Fruit fly (Drosophila melanogaster) whole organism, prepupa: ENCODE data around the gene Dip-B.

Experiments
- Blimp-1 ChIP-seq: fragments of 200-800 bp; sonication (Bioruptor generic); optimal IDR thresholded peaks from 3 replicates; lab custom pipeline; 2017; ENCODE audit warnings: missing biosample characterization, missing genetic modification characterization, mild to moderate bottlenecking, moderate library complexity, missing genetic modification reagents
- CG10631 ChIP-seq: fragments of 200-800 bp; sonication (Bioruptor generic); optimal IDR thresholded peaks from 2 replicates; lab custom pipeline; 2016; ENCODE audit warnings: missing biosample characterization, missing genetic modification characterization
- CG10669 ChIP-seq: fragments of 200-800 bp; sonication (Bioruptor generic); optimal IDR thresholded peaks from 3 replicates; lab custom pipeline; 2018; ENCODE audit warnings: missing biosample characterization, mild to moderate bottlenecking, missing genetic modification characterization, moderate library complexity
- CG11294 ChIP-seq: fragments of 200-800 bp; sonication (Bioruptor generic); IDR thresholded peaks from 2 replicates; pipeline ENCODE4 v1.3.6; 2022; ENCODE audit warnings: missing biosample characterization, missing genetic modification characterization
- CG11762 ChIP-seq: fragments of 200-800 bp; sonication (Bioruptor generic); optimal IDR thresholded peaks from 3 replicates; lab custom pipeline; 2016; ENCODE audit warnings: missing biosample characterization, missing genetic modification characterization; ENCODE audit not compliant: insufficient read depth
- CG11902 ChIP-seq: fragments of 200-800 bp; sonication (Bioruptor generic); optimal IDR thresholded peaks from 3 replicates; lab custom pipeline; 2016; ENCODE audit warnings: missing biosample characterization, missing genetic modification characterization
- CG15336 ChIP-seq: fragments of 200-800 bp; sonication (Bioruptor generic); IDR thresholded peaks from 2 replicates; pipeline ENCODE4 v1.3.6; 2022; ENCODE audit warnings: missing biosample characterization, missing genetic modification characterization
- CG1621 ChIP-seq: fragments of 200-800 bp; sonication (Bioruptor generic); optimal IDR thresholded peaks from 3 replicates; lab custom pipeline; 2018; ENCODE audit warnings: missing biosample characterization, mild to moderate bottlenecking, missing genetic modification characterization
- CG3032 ChIP-seq: fragments of 200-800 bp; optimal IDR thresholded peaks from 2 replicates; lab custom pipeline; 2019; ENCODE audit warnings: missing biosample characterization, mild to moderate bottlenecking, missing genetic modification characterization, moderate library complexity
- CG31627 ChIP-seq: fragments of 200-800 bp; sonication (Bioruptor generic); optimal IDR thresholded peaks from 3 replicates; lab custom pipeline; 2016; ENCODE audit warnings: missing biosample characterization, missing genetic modification characterization
- CG34406 ChIP-seq: fragments of 200-800 bp; sonication (Bioruptor generic); optimal IDR thresholded peaks from 3 replicates; lab custom pipeline; 2016; ENCODE audit warnings: missing biosample characterization, missing genetic modification characterization
- CG3919 ChIP-seq: fragments of 200-800 bp; sonication (Bioruptor generic); optimal IDR thresholded peaks from 3 replicates; lab custom pipeline; 2016; ENCODE audit warnings: missing biosample characterization, missing genetic modification characterization
- CG4318 ChIP-seq: fragments of 200-800 bp; sonication (Bioruptor generic); optimal IDR thresholded peaks from 3 replicates; lab custom pipeline; 2017; ENCODE audit warnings: missing biosample characterization, mild to moderate bottlenecking, missing genetic modification characterization
- CG6276 ChIP-seq: fragments of 200-800 bp; sonication (Bioruptor generic); optimal IDR thresholded peaks from 2 replicates; lab custom pipeline; 2017; ENCODE audit warnings: missing biosample characterization, mild to moderate bottlenecking, missing genetic modification characterization
- CG6792 ChIP-seq: fragments of 200-800 bp; sonication (Bioruptor generic); optimal IDR thresholded peaks from 3 replicates; lab custom pipeline; 2016; ENCODE audit warnings: missing biosample characterization, missing genetic modification characterization
- CG6808 ChIP-seq: fragments of 200-800 bp; sonication (Bioruptor generic); optimal IDR thresholded peaks from 3 replicates; lab custom pipeline; 2017; ENCODE audit warnings: missing biosample characterization, missing genetic modification characterization, mild to moderate bottlenecking, moderate library complexity, missing genetic modification reagents
- CG6854 ChIP-seq: fragments of 200-800 bp; sonication (Bioruptor generic); optimal IDR thresholded peaks from 2 replicates; lab custom pipeline; 2017; ENCODE audit warnings: missing biosample characterization, mild to moderate bottlenecking, missing genetic modification characterization
- CG7368 ChIP-seq: fragments of 200-800 bp; sonication (Bioruptor generic); optimal IDR thresholded peaks from 3 replicates; lab custom pipeline; 2016; ENCODE audit warnings: missing biosample characterization, missing genetic modification characterization
- CG8632 ChIP-seq: fragments of 200-800 bp; sonication (Bioruptor generic); optimal IDR thresholded peaks from 3 replicates; lab custom pipeline; 2016; ENCODE audit warnings: missing biosample characterization, missing genetic modification characterization
- CG9139 ChIP-seq: fragments of 200-800 bp; sonication (Bioruptor generic); optimal IDR thresholded peaks from 3 replicates; lab custom pipeline; 2017; ENCODE audit warnings: missing biosample characterization, mild to moderate bottlenecking, missing genetic modification characterization
- Eip75B ChIP-seq: fragments of 200-800 bp; sonication (Bioruptor generic); optimal IDR thresholded peaks from 3 replicates; lab custom pipeline; 2016; ENCODE audit warnings: missing biosample characterization, missing genetic modification characterization
- Eip93F ChIP-seq: fragments of 200-800 bp; sonication (Bioruptor generic); optimal IDR thresholded peaks from 2 replicates; lab custom pipeline; 2016; ENCODE audit warnings: missing biosample characterization, mild to moderate bottlenecking, missing genetic modification characterization
- Ets21C ChIP-seq: fragments of 200-800 bp; sonication (Bioruptor generic); optimal IDR thresholded peaks from 3 replicates; lab custom pipeline; 2016; ENCODE audit warnings: missing biosample characterization, missing genetic modification characterization
- Ets96B ChIP-seq: fragments of 200-800 bp; optimal IDR thresholded peaks from 2 replicates; lab custom pipeline; 2019; ENCODE audit warnings: missing biosample characterization, mild to moderate bottlenecking, missing genetic modification characterization, moderate library complexity
- Hr38 ChIP-seq: sonication (Bioruptor generic); optimal IDR thresholded peaks from 2 replicates; lab custom pipeline; 2016; ENCODE audit warnings: missing biosample characterization, missing genetic modification characterization
- Hr39 ChIP-seq: fragments of 200-800 bp; sonication (Bioruptor generic); optimal IDR thresholded peaks from 2 replicates; lab custom pipeline; 2016; ENCODE audit warnings: missing biosample characterization, missing genetic modification characterization
- Hr4 ChIP-seq: fragments of 200-800 bp; sonication (Bioruptor generic); optimal IDR thresholded peaks from 3 replicates; lab custom pipeline; 2016; ENCODE audit warnings: missing biosample characterization, missing genetic modification characterization
- Lpt ChIP-seq: fragments of 200-800 bp; sonication (Bioruptor generic); optimal IDR thresholded peaks from 3 replicates; lab custom pipeline; 2016; ENCODE audit warnings: missing biosample characterization, missing genetic modification characterization
- OdsH ChIP-seq: fragments of 200-800 bp; sonication (Bioruptor generic); optimal IDR thresholded peaks from 3 replicates; lab custom pipeline; 2016; ENCODE audit warnings: missing biosample characterization, missing genetic modification characterization
- Sox102F ChIP-seq: fragments of 200-800 bp; sonication (Bioruptor generic); optimal IDR thresholded peaks from 2 replicates; lab custom pipeline; 2016; ENCODE audit warnings: missing biosample characterization, mild to moderate bottlenecking, missing genetic modification characterization
- Sox14 ChIP-seq: fragments of 200-800 bp; sonication (Bioruptor generic); optimal IDR thresholded peaks from 3 replicates; lab custom pipeline; 2016; ENCODE audit warnings: missing biosample characterization, missing genetic modification characterization
- Sox15 ChIP-seq: fragments of 200-800 bp; sonication (Bioruptor generic); optimal IDR thresholded peaks from 3 replicates; lab custom pipeline; 2016; ENCODE audit warnings: missing biosample characterization, missing genetic modification characterization
- achi ChIP-seq: fragments of 200-800 bp; sonication (Bioruptor generic); optimal IDR thresholded peaks from 3 replicates; lab custom pipeline; 2016; ENCODE audit warnings: missing biosample characterization, missing genetic modification characterization
- cyc ChIP-seq: fragments of 200-800 bp; sonication (Bioruptor generic); optimal IDR thresholded peaks from 3 replicates; lab custom pipeline; 2016; ENCODE audit warnings: missing biosample characterization, missing genetic modification characterization
- dac ChIP-seq: fragments of 200-800 bp; sonication (Bioruptor generic); optimal IDR thresholded peaks from 2 replicates; lab custom pipeline; 2017; ENCODE audit warnings: missing biosample characterization, mild to moderate bottlenecking, missing genetic modification characterization
- dsx ChIP-seq: fragments of 200-800 bp; optimal IDR thresholded peaks from 3 replicates; lab custom pipeline; 2019; ENCODE audit warnings: missing biosample characterization, mild to moderate bottlenecking, missing genetic modification characterization, moderate library complexity; ENCODE audit not compliant: poor library complexity, severe bottlenecking
- eg ChIP-seq: fragments of 200-800 bp; sonication (Bioruptor generic); IDR thresholded peaks from 3 replicates; pipeline ENCODE4 v1.3.6; 2022; ENCODE audit warnings: missing biosample characterization, missing genetic modification characterization
- esn ChIP-seq: fragments of 200-800 bp; sonication (Bioruptor generic); optimal IDR thresholded peaks from 2 replicates; lab custom pipeline; 2016; ENCODE audit warnings: missing biosample characterization, mild to moderate bottlenecking, missing genetic modification characterization, moderate library complexity
- fd59A ChIP-seq: fragments of 200-800 bp; sonication (Bioruptor generic); optimal IDR thresholded peaks from 2 replicates; lab custom pipeline; 2017; ENCODE audit warnings: missing biosample characterization, mild to moderate bottlenecking, missing genetic modification characterization, missing genetic modification reagents
- fkh ChIP-seq: fragments of 200-800 bp; sonication (Bioruptor generic); optimal IDR thresholded peaks from 3 replicates; lab custom pipeline; 2017; ENCODE audit warnings: missing biosample characterization, mild to moderate bottlenecking, missing genetic modification characterization, moderate library complexity
- lz ChIP-seq: fragments of 200-800 bp; sonication (Bioruptor generic); optimal IDR thresholded peaks from 3 replicates; lab custom pipeline; 2016; ENCODE audit warnings: missing biosample characterization, missing genetic modification characterization
- net ChIP-seq: fragments of 200-800 bp; sonication (Bioruptor generic); optimal IDR thresholded peaks from 3 replicates; lab custom pipeline; 2016; ENCODE audit warnings: missing biosample characterization, missing genetic modification characterization
- pdm3 ChIP-seq: fragments of 200-800 bp; sonication (Bioruptor generic); optimal IDR thresholded peaks from 3 replicates; lab custom pipeline; 2016; ENCODE audit warnings: missing biosample characterization, missing genetic modification characterization
- spab ChIP-seq: fragments of 200-800 bp; sonication (Bioruptor generic); optimal IDR thresholded peaks from 2 replicates; lab custom pipeline; 2017; ENCODE audit warnings: missing biosample characterization, mild to moderate bottlenecking, missing genetic modification characterization, missing genetic modification reagents
- ss ChIP-seq, 2 experiments: fragments of 200-800 bp; sonication (Bioruptor generic); optimal IDR thresholded peaks; 2 replicates in 1 of 2; 3 replicates in 1 of 2; lab custom pipeline; 2017 to 2018; ENCODE audit warnings: mild to moderate bottlenecking in 2 of 2, missing biosample characterization in 2 of 2, missing genetic modification characterization in 2 of 2, moderate library complexity in 1 of 2
- svp ChIP-seq: fragments of 200-800 bp; sonication (Bioruptor generic); peaks from one replicate; lab custom pipeline; 2016; ENCODE audit warnings: missing biosample characterization, missing genetic modification characterization
- topi ChIP-seq: fragments of 200-800 bp; sonication (Bioruptor generic); optimal IDR thresholded peaks from 3 replicates; lab custom pipeline; 2016; ENCODE audit warnings: missing biosample characterization, missing genetic modification characterization
- vri ChIP-seq: fragments of 200-800 bp; sonication (Bioruptor generic); optimal IDR thresholded peaks from 3 replicates; lab custom pipeline; 2016; ENCODE audit warnings: missing biosample characterization, mild to moderate bottlenecking, missing genetic modification characterization

Dip-B gene

DNA sequence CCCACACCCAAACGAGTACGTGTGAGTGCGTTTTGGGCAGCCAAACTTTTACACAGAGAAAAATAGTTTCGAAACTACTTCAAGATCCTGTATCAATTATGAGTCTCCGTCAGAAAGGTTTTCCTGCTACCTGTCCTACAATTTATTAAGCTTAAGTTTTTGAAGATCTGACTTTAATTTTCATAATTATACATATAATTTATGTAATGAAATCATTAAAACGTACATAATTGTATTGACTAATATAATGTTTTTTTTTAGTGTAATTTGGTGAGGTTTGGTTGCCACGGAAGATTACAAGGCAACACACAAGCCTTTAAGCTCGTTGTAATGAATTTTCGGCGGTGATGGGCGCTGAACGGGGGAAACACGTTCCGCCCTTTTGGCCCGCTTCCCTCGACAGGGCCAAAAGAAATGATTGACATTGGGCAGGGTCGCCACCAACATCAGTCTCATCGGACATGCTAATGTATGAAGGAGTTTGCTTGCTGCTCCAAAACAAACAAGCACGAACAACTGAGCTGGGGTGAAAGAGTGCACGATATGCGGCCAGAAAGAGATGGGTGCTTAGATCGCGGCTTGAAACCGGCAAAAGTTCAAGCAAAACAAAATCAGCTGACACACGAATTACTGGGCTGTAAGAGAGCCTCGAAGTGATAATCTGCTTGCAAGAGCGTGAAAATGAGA, 12.0 kb downstream of the Dip-B start (continued):
- TF ChIP-seq CG3032 = no peak
- TF ChIP-seq Lpt = no peak
- TF ChIP-seq pdm3 = peak; percentile 64
- TF ChIP-seq CG6276 = peak; percentile 54
- TF ChIP-seq fkh (GFP tag; lab: Kevin White, UChicago) = no peak
- TF ChIP-seq eg (GFP tag; lab: Robert Waterston, UW) = peak; percentile 73; the same call in 2 of the 3 replicates
- TF ChIP-seq CG9139 (GFP tag; lab: Kevin White, UChicago) = no peak
- no peak for TF ChIP-seq Eip75B
- TF ChIP-seq Ets96B (tag; lab: Kevin White, UChicago) = no peak

DNA sequence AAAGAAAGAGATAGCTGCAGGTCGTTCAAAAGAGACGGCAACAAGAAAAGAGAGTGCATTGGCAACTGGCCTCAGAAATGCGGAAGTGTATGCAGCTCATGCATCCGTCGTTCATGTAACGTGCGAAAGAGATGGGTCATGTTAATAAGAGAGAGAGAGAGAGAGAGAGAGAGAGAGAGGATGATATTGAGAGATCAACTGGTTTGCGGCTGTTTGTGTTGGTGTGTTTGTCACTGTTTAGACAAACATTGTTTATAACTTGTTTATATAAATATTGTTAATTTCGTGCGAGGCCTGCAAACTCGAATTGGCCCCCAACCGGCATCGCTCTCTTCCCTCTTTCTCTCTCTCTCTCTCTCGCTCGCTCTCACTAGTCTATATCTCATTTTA, 12.6 kb downstream of the Dip-B start:
- TF ChIP-seq pdm3 (no peak), Hr38 (no peak), CG15336 (peak; percentile 35; the same call in 1 of the 2 replicates), cyc (GFP tag; lab: Kevin White, UChicago) (no peak), ss (GFP tag; optimal IDR thresholded peaks at IDR 0.05; lab: Kevin White, UChicago) (peak; percentile 26 to 35), vri (GFP tag; lab: Kevin White, UChicago) (no peak), CG7368 (GFP tag; lab: Kevin White, UChicago) (no peak), fd59A (GFP tag; lab: Kevin White, UChicago) (no peak), Hr39 (GFP tag; lab: Kevin White, UChicago) (no peak), Hr4 (GFP tag; lab: Kevin White, UChicago) (no peak), CG6792 (no peak), CG6854 (GFP tag; lab: Kevin White, UChicago) (peak; percentile 18), Blimp-1 (GFP tag; lab: Kevin White, UChicago) (peak; percentile 6), CG11902 (GFP tag; lab: Kevin White, UChicago) (no peak), Eip93F (GFP tag; lab: Kevin White, UChicago) (no peak), CG34406 (peak; percentile 9), dac (GFP tag; lab: Kevin White, UChicago) (no peak), CG4318 (no peak), topi (GFP tag; lab: Kevin White, UChicago) (no peak), CG31627 (GFP tag; lab: Kevin White, UChicago) (no peak), CG10631 (GFP tag; lab: Kevin White, UChicago) (no peak), Sox15 (GFP tag; lab: Kevin White, UChicago) (no peak), Ets96B (tag; lab: Kevin White, UChicago) (no peak), CG1621 (tag; lab: Kevin White, UChicago) (no peak), Ets21C (GFP tag; lab: Kevin White, UChicago) (no peak), svp (peak; percentile 71), achi (GFP tag; lab: Kevin White, UChicago) (no peak), CG3919 (GFP tag; lab: Kevin White, UChicago) (peak; percentile 19), CG8632 (GFP tag; lab: Kevin White, UChicago) (no peak), CG11762 (GFP tag; lab: Kevin White, UChicago) (no peak), eg (GFP tag; lab: Robert Waterston, UW) (no peak; the same call in 2 of the 3 replicates), lz (GFP tag; lab: Kevin White, UChicago) (no peak), CG10669 (GFP tag; lab: Kevin White, UChicago) (no peak), fkh (GFP tag; lab: Kevin White, UChicago) (peak; percentile 26), CG9139 (GFP tag; lab: Kevin White, UChicago) (no peak), Eip75B (peak; percentile 48), CG6276 (peak; percentile 10), CG11294 (no peak), Lpt (peak; percentile 23), CG3032 (no peak), dsx (GFP tag; lab: Kevin White, UChicago) (peak; percentile 77), esn (GFP tag; lab: Kevin White, UChicago) (no peak), Sox14 (GFP tag; lab: Kevin White, UChicago) (peak; percentile 27), CG6808 (no peak), spab (GFP tag; lab: Kevin White, UChicago) (no peak), net (GFP tag; lab: Kevin White, UChicago) (no peak), Sox102F (GFP tag; lab: Kevin White, UChicago) (no peak), OdsH (GFP tag; lab: Kevin White, UChicago) (no peak)
